Worm (Caenorhabditis elegans) whole organism, midembryonic: ENCODE measurements around the gene clec-56.
"Not testable (repeated sequence)": the region's sequence is repeated elsewhere in the genome, so short reads cannot be mapped to it uniquely, and the experiment has no call there.

Experiments used
- T22C8.4 ChIP-seq: fragments of 200-800 bp; sonication (Bioruptor generic); IDR thresholded peaks from 2 replicates; pipeline ENCODE4 v1.3.6; 2022; ENCODE audit warnings: missing genetic modification characterization, missing compliant biosample characterization
- cog-1 ChIP-seq: sonication (generic microtip); optimal IDR thresholded peaks from 2 replicates; lab custom pipeline; 2016; ENCODE audit warnings: missing genetic modification characterization, missing compliant biosample characterization
- flt-1 ChIP-seq: fragments of 200-800 bp; sonication (Bioruptor generic); IDR thresholded peaks from 2 replicates; pipeline ENCODE4 v1.3.6; 2022; ENCODE audit warnings: missing genetic modification characterization, missing compliant biosample characterization
- klf-2 ChIP-seq: fragments of 200-800 bp; sonication (Bioruptor generic); conservative IDR thresholded peaks from 2 replicates; pipeline ENCODE4 v1.3.6; 2022; ENCODE audit warnings: missing genetic modification reagents, missing genetic modification characterization, missing compliant biosample characterization
- med-1 ChIP-seq: sonication (generic microtip); optimal IDR thresholded peaks from 2 replicates; lab custom pipeline; 2017; ENCODE audit warnings: missing genetic modification characterization, mild to moderate bottlenecking, missing compliant biosample characterization, antibody characterized with exemption, missing genetic modification reagents; ENCODE audit not compliant: insufficient read depth
- ref-1 ChIP-seq: fragments of 200-800 bp; sonication (Bioruptor generic); conservative IDR thresholded peaks from 2 replicates; pipeline ENCODE4 v1.3.6; 2022; ENCODE audit warnings: missing genetic modification reagents, missing genetic modification characterization, missing compliant biosample characterization
- tab-1 ChIP-seq: fragments of 200-800 bp; sonication (Bioruptor generic); IDR thresholded peaks from 2 replicates; pipeline ENCODE4 v1.3.6; 2022; ENCODE audit warnings: missing genetic modification characterization, missing compliant biosample characterization
- ztf-23 ChIP-seq: fragments of 200-800 bp; sonication (Bioruptor generic); IDR thresholded peaks from 2 replicates; pipeline ENCODE4 v1.3.6; 2022; ENCODE audit warnings: missing genetic modification reagents, missing genetic modification characterization, missing compliant biosample characterization
- ztf-29 ChIP-seq: fragments of 200-800 bp; sonication (Bioruptor generic); IDR thresholded peaks from 2 replicates; pipeline ENCODE4 v1.3.6; 2022; ENCODE audit warnings: missing genetic modification reagents, missing genetic modification characterization, missing compliant biosample characterization

Gene clec-56

DNA sequence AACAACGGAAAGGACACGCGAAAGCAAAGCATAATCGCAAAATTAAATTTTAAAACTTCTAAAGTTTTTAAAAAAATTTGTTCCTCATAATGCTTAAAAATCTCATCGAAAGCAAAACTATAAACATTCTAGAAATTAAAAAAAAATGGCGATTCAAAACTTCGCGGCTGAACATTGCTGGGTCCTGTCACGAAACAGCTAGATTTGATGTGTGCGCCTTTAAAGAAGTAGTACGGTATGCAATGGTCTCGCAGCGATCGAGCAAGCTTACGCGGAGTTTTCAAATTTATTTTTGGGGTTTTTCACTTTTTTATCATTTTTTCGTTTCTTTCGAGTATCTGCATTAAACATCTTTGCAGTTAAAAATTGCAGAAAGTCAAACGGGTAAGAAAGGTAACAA, 17.1 kb upstream of the clec-56 start, which contains the start of gene coh-3:
Gene coh-3 (plus strand): TSS at position 353 of the 400 bp plus-strand sequence.
- no peak for TF ChIP-seq ztf-29 (GFP tag; lab: Robert Waterston, UW)
- TF ChIP-seq ref-1 (GFP tag; lab: Robert Waterston, UW): no peak
- no peak for TF ChIP-seq T22C8.4 (GFP tag; lab: Robert Waterston, UW)
- no peak for TF ChIP-seq flt-1 (GFP tag; lab: Robert Waterston, UW)
- TF ChIP-seq tab-1 (GFP tag; lab: Robert Waterston, UW): no peak
- TF ChIP-seq med-1 (GFP tag; lab: Kevin White, UChicago): no peak
- TF ChIP-seq klf-2: no peak
- no peak for TF ChIP-seq cog-1
- no peak for TF ChIP-seq ztf-23 (GFP tag; lab: Robert Waterston, UW)

ce11 chrV:14460122-14460521, 14.1 kb upstream of the clec-56 start:
- TF ChIP-seq klf-2 (no peak), ztf-29 (GFP tag; lab: Robert Waterston, UW) (no peak), ref-1 (GFP tag; lab: Robert Waterston, UW) (no peak), T22C8.4 (GFP tag; lab: Robert Waterston, UW) (no peak), med-1 (GFP tag; lab: Kevin White, UChicago) (no peak), flt-1 (GFP tag; lab: Robert Waterston, UW) (no peak), cog-1 (no peak), tab-1 (GFP tag; lab: Robert Waterston, UW) (no peak), ztf-23 (GFP tag; lab: Robert Waterston, UW) (no peak)

ce11 chrV:14460615-14461102, 13.5 kb upstream of the clec-56 start, which contains the start of gene F08H9.2:
Gene F08H9.2 (plus strand): TSS chrV:14460665.
- TF ChIP-seq T22C8.4 (GFP tag; lab: Robert Waterston, UW) (no peak), ref-1 (GFP tag; lab: Robert Waterston, UW) (no peak), klf-2 (no peak), tab-1 (GFP tag; lab: Robert Waterston, UW) (no peak), ztf-29 (GFP tag; lab: Robert Waterston, UW) (no peak)

DNA sequence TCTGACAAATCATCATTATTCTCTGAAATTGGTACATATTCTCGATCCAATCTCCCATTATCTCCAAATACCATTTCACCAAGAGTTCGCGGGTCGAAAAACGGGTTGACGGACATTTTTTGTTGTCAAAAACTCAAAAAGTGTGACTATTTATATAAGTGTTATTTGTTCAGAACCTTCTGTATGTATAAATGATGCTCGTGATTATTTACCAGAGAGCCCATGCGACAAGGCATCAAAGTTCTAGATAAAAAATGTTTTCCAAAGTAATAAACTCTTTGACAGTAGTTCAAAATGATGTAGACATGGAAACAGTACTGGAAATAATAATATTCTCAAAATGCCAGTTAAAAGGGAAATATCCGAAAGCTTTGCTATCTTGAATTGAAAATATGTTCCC, 11.5 kb upstream of the clec-56 start:
- TF ChIP-seq klf-2 (no peak), cog-1 (no peak), ref-1 (GFP tag; lab: Robert Waterston, UW) (no peak), med-1 (GFP tag; lab: Kevin White, UChicago) (no peak), flt-1 (GFP tag; lab: Robert Waterston, UW) (no peak), ztf-29 (GFP tag; lab: Robert Waterston, UW) (no peak), T22C8.4 (GFP tag; lab: Robert Waterston, UW) (no peak), ztf-23 (GFP tag; lab: Robert Waterston, UW) (no peak), tab-1 (GFP tag; lab: Robert Waterston, UW) (no peak)

ce11 chrV:14463087-14463486, 11.1 kb upstream of the clec-56 start, which contains the start of gene F08H9.3:
Gene F08H9.3 (minus strand): TSS chrV:14463338.
- TF ChIP-seq ztf-29, T22C8.4, flt-1 (GFP tag; lab: Robert Waterston, UW): not testable (repeated sequence)

DNA sequence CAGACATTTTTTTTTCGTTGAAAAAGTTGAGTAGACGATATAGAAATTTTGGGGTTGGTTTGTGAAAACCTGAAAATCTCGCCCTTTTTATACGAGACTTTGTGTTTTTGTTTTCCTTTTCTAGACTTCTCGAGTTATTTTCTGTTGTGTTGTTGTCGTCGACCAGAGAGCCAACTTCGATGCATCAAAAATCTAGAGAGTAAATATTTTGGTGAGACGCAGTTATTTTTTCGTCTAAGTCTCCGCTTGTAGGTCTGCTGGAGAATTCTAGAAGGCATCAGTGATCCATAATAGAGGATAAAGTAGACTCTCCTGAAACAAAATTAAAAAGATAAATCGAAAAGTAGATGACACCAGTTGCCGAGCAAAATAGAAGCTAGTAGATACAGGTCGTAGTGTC, 9.8 kb upstream of the clec-56 start, which contains the start of gene F08H9.4:
Gene F08H9.4 (minus strand): TSS at position 61 of the 400 bp plus-strand sequence.
- TF ChIP-seq klf-2 (no peak), flt-1 (GFP tag; lab: Robert Waterston, UW) (no peak), med-1 (GFP tag; lab: Kevin White, UChicago) (no peak), tab-1 (GFP tag; lab: Robert Waterston, UW) (no peak), T22C8.4 (GFP tag; lab: Robert Waterston, UW) (no peak), ref-1 (GFP tag; lab: Robert Waterston, UW) (no peak), ztf-29 (GFP tag; lab: Robert Waterston, UW) (no peak), ztf-23 (GFP tag; lab: Robert Waterston, UW) (no peak), cog-1 (no peak)

DNA sequence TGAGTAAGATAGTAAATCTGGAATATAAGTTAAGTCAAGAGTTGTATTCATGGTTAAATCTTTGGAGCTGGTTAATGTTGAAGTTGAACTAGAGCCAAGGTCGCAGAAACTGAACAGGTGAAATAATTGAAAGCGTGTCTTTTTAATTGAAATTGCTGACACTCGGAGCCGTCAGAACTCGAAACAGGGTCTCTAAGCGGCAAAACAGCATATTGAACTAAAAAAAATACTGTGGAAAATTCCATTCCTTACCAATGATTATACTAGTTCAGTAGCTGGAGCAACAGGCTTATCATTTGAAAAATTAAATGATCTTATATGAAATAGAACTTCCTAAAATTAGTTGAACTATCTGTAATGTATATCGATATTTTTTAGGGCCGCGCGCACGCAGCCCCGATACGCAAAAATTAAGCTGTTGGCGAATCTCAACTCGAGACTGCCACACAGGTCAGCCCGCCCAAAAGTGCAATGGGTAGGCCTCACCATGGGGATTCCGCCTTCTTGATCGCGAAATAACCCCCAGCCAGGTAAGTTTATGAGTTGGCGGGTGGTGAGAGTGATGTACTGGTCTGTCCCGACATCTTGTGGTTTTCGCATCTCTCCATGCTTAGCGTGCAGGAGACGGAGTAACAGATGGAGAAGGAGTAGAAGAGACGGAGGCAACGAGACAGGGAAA, 5.9 kb upstream of the clec-56 start, which contains the start of gene srz-97:
Gene srz-97 (minus strand): TSS at position 51 of the 679 bp plus-strand sequence.
- 0 out of 2 replicates have a peak, but pooled peaks have one; percentile 41 for TF ChIP-seq ref-1 (GFP tag; lab: Robert Waterston, UW)
- TF ChIP-seq cog-1: no peak
- 0 out of 2 replicates have a peak, but pooled peaks have one; percentile 11 for TF ChIP-seq flt-1 (GFP tag; lab: Robert Waterston, UW)

- TF ChIP-seq T22C8.4 (GFP tag; lab: Robert Waterston, UW): no peak
- no peak for TF ChIP-seq ref-1 (GFP tag; lab: Robert Waterston, UW)
- TF ChIP-seq tab-1 (GFP tag; lab: Robert Waterston, UW): no peak
- TF ChIP-seq ztf-29 (GFP tag; lab: Robert Waterston, UW): no peak
- no peak for TF ChIP-seq klf-2
- no peak for TF ChIP-seq med-1 (GFP tag; lab: Kevin White, UChicago)
- TF ChIP-seq cog-1: no peak
- no peak for TF ChIP-seq flt-1 (GFP tag; lab: Robert Waterston, UW)
- no peak for TF ChIP-seq ztf-23 (GFP tag; lab: Robert Waterston, UW)
Measured at ce11 chrV:14468931-14469330, 5.3 kb upstream of the clec-56 start, which contains the start of gene clec-57. Gene clec-57 (plus strand): TSS chrV:14469231.

ce11 chrV:14472229-14472628, 2.0 kb upstream of the clec-56 start, which contains the start of gene clec-227:
Gene clec-227 (plus strand): TSS chrV:14472529.
- TF ChIP-seq med-1 (GFP tag; lab: Kevin White, UChicago) (no peak), ztf-23 (GFP tag; lab: Robert Waterston, UW) (no peak), cog-1 (no peak), tab-1 (GFP tag; lab: Robert Waterston, UW) (no peak), ztf-29 (GFP tag; lab: Robert Waterston, UW) (no peak), flt-1 (GFP tag; lab: Robert Waterston, UW) (no peak), ref-1 (GFP tag; lab: Robert Waterston, UW) (no peak), T22C8.4 (GFP tag; lab: Robert Waterston, UW) (no peak), klf-2 (no peak)
